Worm (Caenorhabditis elegans) whole organism, late embryonic: Measurements from ENCODE around the gene K07E3.4.

ENCODE experiments used
- lin-11 ChIP-seq: fragments of 200-800 bp; sonication (Bioruptor generic); optimal IDR thresholded peaks from 2 replicates; lab custom pipeline; 2018; ENCODE audit warnings: mild to moderate bottlenecking, missing genetic modification characterization, missing compliant biosample characterization
- unc-86 ChIP-seq: sonication (generic microtip); optimal IDR thresholded peaks from 2 replicates; lab custom pipeline; 2016; ENCODE audit warnings: missing genetic modification characterization, missing compliant biosample characterization

ce11 chrX:8036219-8036883 lies 47.5 kb downstream of the K07E3.4 start:
- TF ChIP-seq unc-86 (tag; lab: Kevin White, UChicago): peak; percentile 71
- TF ChIP-seq lin-11 (tag; lab: Kevin White, UChicago): no peak
